Worm (Caenorhabditis elegans): ENCODE measurements around the gene F44E5.2.
A peak's percentile ranks its signal among the peaks of the same experiment; 100 is the strongest.

Gene F44E5.2

DNA sequence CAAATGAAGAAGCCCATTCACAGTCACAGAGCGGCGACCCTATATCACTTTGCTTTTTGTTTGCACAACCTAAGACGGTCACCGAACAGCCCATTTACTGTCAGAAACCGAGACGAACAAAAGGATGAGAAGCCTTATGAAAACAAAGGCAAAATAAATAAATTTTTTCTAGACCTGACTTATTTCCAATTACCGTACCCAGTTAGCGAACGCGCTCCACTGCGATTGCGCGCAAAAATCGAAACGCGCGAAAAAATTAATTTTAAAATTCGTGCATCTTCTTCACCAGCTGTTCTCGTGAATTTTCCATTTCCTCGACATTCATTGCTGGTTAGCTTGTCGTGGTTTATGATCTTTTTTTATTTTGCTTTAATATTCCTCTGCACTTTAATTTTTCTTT is 15.9 kb downstream of the F44E5.2 start, which contains the start of gene F43G6.16:
F43G6.16 (minus strand) TSS at position 141 of the 400 bp plus-strand sequence.
- no peak for TF ChIP-seq nhr-12 (tag; optimal IDR thresholded peaks at IDR 0.05)
- TF ChIP-seq pha-4 (tag; optimal IDR thresholded peaks at IDR 0.05), result peak; percentile 55
- peak; percentile 21 for TF ChIP-seq nfya-1 (tag; optimal IDR thresholded peaks at IDR 0.05; ENCODE audit: insufficient read depth)

DNA sequence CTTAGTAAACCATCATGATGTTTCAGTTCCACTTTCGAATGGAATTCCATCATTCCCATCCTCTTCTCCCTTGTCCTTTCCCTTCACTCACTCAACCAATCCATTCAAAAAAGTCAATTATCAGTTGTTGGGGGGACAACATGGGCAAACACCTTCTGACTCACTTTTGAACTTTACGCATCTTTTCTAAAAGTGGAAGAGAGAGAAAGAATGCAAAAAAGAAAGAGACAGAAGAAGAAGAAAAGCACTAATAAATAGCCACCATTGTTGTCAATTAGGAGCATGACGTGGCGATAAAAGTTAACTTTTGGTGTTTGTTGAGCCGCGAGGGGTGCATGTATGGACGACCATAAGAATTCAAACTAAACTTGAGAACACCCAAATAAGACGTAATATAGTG is 21.5 kb downstream of the F44E5.2 start:
- TF ChIP-seq pha-4 (tag; optimal IDR thresholded peaks at IDR 0.05) (peak; percentile 41), zag-1 (tag; optimal IDR thresholded peaks at IDR 0.05) (no peak)

DNA sequence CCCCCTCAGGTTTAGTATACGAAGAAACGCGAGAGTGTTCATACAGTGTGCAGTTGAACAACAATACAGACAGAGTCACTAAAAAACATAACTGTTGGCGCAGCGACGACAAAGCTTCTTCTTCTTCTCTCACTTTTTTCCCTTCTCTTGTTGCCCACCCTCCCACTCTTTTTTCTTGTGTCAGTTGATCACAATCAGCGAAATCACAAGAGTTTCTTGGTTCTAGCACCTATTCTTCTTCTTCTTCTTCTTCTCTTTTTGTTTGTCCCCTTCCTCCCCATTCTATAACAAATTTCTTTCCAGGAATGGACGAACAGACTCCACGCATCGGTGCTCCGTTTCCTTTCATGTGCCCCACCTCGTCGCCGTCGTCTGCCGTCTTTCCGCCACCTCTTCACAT is 23.9 kb downstream of the F44E5.2 start, which contains the start of gene F43G6.4:
F43G6.4 (plus strand) TSS at position 301 of the 400 bp plus-strand sequence.
- TF ChIP-seq lin-39 (tag; optimal IDR thresholded peaks at IDR 0.05) (no peak), elt-3 (tag; optimal IDR thresholded peaks at IDR 0.05) (no peak), ceh-28 (tag; optimal IDR thresholded peaks at IDR 0.05) (no peak), nhr-77 (tag; optimal IDR thresholded peaks at IDR 0.05) (no peak), sea-2 (GFP tag; optimal IDR thresholded peaks at IDR 0.05) (no peak), egl-5 (tag; optimal IDR thresholded peaks at IDR 0.05) (no peak), lsy-12 (tag; optimal IDR thresholded peaks at IDR 0.05) (no peak), aly-2 (tag; optimal IDR thresholded peaks at IDR 0.05) (no peak), egl-27 (tag; optimal IDR thresholded peaks at IDR 0.05) (no peak), nhr-67 (tag; optimal IDR thresholded peaks at IDR 0.05) (no peak), fos-1 (tag; optimal IDR thresholded peaks at IDR 0.05) (no peak), nhr-76 (tag; optimal IDR thresholded peaks at IDR 0.05) (no peak)

DNA sequence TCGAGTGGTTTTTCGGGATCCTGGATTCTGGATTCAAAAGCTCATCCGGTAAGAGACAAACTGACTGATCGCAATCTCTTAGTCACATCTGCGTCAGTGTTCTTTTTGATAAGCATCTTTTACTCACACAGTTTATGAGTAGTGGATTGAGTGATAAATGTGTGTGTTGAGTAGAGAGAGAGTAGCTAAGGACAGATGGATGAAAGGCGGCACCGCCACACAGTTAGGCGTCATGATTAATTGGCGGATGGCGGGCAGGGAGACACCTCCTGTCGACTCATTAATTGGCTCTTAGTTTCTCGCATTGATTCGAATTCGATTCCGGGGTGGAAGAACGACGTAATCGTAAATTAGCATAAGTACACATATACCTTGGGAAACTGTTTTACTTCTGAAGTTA is 27.8 kb downstream of the F44E5.2 start:
- TF ChIP-seq ceh-82 (tag; optimal IDR thresholded peaks at IDR 0.05) (no peak), nhr-11 (tag; optimal IDR thresholded peaks at IDR 0.05) (no peak), nhr-12 (tag; optimal IDR thresholded peaks at IDR 0.05) (no peak), lin-39 (tag; optimal IDR thresholded peaks at IDR 0.05) (peak; percentile 44), ceh-16 (tag; optimal IDR thresholded peaks at IDR 0.05) (no peak)

DNA sequence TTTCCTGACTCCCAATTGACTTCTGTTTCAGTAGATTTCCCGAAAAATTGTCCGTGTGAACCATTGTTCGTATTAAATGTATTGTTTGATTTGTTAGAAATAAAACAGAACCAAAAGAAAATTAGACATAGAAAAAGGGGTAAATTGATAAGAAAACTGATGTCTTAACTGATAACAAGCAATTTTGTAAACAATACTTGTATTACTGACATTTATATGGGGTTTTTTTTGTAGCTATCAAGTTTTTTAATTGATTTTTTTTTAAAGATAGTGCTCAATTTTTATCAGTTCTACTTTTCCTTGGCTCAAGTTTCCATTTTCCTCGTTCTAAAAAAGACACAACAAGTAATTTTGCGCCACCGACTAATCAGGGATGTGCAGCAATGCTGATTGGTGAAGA is 30.6 kb downstream of the F44E5.2 start:
- no peak for TF ChIP-seq nhr-67 (tag; optimal IDR thresholded peaks at IDR 0.05)
- peak; percentile 92 for TF ChIP-seq elt-2 (tag; optimal IDR thresholded peaks at IDR 0.05)
- TF ChIP-seq pha-4 (tag; optimal IDR thresholded peaks at IDR 0.05), result peak; percentile 90
- peak; percentile 58 for TF ChIP-seq pqm-1 (tag; optimal IDR thresholded peaks at IDR 0.05)

DNA sequence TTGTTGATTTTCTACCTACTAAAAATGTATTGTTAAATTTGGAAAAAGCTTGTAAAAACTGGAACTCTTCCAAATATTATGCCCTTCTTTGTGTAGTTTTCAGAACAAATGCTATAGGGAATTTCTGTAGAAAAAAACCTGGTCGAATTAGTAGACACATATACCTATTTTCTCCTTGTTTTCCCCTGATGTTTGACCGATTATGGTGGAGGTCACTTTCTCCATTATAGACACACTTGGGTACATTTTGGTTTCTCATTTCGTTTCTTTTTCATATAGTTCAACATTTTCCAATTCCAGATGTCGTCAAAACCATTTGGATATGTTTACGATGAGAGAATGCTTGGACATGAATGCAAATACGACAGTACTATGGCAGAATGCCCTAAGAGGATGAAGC is 32.2 kb downstream of the F44E5.2 start, which contains the start of gene hda-5:
hda-5 (plus strand) TSS at position 301 of the 400 bp plus-strand sequence.
- no peak for TF ChIP-seq ama-1 (optimal IDR thresholded peaks at IDR 0.05)
- no peak for TF ChIP-seq unc-62 (GFP tag; optimal IDR thresholded peaks at IDR 0.05)
- TF ChIP-seq ceh-16 (tag; optimal IDR thresholded peaks at IDR 0.05), result no peak
- TF ChIP-seq zag-1 (tag; optimal IDR thresholded peaks at IDR 0.05), result no peak
- no peak for TF ChIP-seq snpc-4 (tag; optimal IDR thresholded peaks at IDR 0.05)
- no peak for TF ChIP-seq nhr-67 (tag; optimal IDR thresholded peaks at IDR 0.05)
- no peak for TF ChIP-seq pha-4 (tag; optimal IDR thresholded peaks at IDR 0.05)
- TF ChIP-seq elt-1 (tag; optimal IDR thresholded peaks at IDR 0.05), result no peak
- no peak for TF ChIP-seq nhr-12 (tag; optimal IDR thresholded peaks at IDR 0.05)

DNA sequence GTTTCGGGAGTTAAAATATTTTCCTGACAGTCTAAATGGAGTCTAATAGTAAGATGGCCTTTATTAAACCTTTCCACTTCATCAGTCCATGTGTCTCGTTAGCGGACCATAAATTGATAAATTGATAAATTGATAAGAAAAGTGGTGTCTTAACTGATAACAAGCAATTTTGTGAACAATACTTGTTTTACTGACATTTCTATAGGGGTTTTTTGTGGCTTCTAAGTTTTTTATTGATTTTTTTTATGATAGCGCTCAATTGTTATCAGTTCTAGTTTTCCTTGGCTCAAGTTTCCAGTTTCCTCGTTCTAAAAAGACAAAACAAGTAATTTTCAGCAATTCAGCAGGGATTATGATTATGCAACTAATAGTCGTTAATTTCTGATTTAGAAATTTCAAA is 35.9 kb downstream of the F44E5.2 start, which contains the start of gene F43G6.17:
F43G6.17 (plus strand) TSS at position 301 of the 400 bp plus-strand sequence.
- TF ChIP-seq nhr-25 (tag; optimal IDR thresholded peaks at IDR 0.05), result no peak
- no peak for TF ChIP-seq fkh-10 (GFP tag; optimal IDR thresholded peaks at IDR 0.05)
- TF ChIP-seq skn-1 (tag; optimal IDR thresholded peaks at IDR 0.05), result no peak
- no peak for TF ChIP-seq ZK546.5 (tag; optimal IDR thresholded peaks at IDR 0.05)
- TF ChIP-seq hmg-11 (tag; optimal IDR thresholded peaks at IDR 0.05), result no peak
- no peak for TF ChIP-seq nhr-12 (tag; optimal IDR thresholded peaks at IDR 0.05)
- TF ChIP-seq nhr-43 (tag; optimal IDR thresholded peaks at IDR 0.05; ENCODE audit: poor library complexity, severe bottlenecking), result no peak
- no peak for TF ChIP-seq fkh-2 (tag; optimal IDR thresholded peaks at IDR 0.05)
- TF ChIP-seq nfya-1 (tag; optimal IDR thresholded peaks at IDR 0.05; ENCODE audit: insufficient read depth), result no peak
- no peak for TF ChIP-seq ceh-16 (tag; optimal IDR thresholded peaks at IDR 0.05)
- no peak for TF ChIP-seq lsy-12 (tag; optimal IDR thresholded peaks at IDR 0.05)
- no peak for TF ChIP-seq ztf-11 (tag; optimal IDR thresholded peaks at IDR 0.05)

All from whole organism, L3 larva.